Worm (Caenorhabditis elegans) whole organism, early embryonic: ENCODE measurements around the gene egl-26.

Source experiments
- B0310.2 ChIP-seq: sonication (generic microtip); optimal IDR thresholded peaks from 2 replicates; lab custom pipeline; 2016; ENCODE audit warnings: mild to moderate bottlenecking, missing genetic modification characterization, missing compliant biosample characterization
- F13C5.2 ChIP-seq: sonication (generic microtip); optimal IDR thresholded peaks from 2 replicates; lab custom pipeline; 2017; ENCODE audit warnings: mild to moderate bottlenecking, missing genetic modification characterization, inconsistent platforms, missing compliant biosample characterization
- aly-1 ChIP-seq: sonication (generic microtip); optimal IDR thresholded peaks from 2 replicates; lab custom pipeline; 2016; ENCODE audit warnings: missing genetic modification characterization, missing compliant biosample characterization
- ama-1 ChIP-seq: fragments of 150-350 bp; optimal IDR thresholded peaks from 2 replicates; lab custom pipeline; 2014
- ceh-13 ChIP-seq: fragments of 200-800 bp; sonication (Bioruptor generic); optimal IDR thresholded peaks from 2 replicates; lab custom pipeline; 2018; ENCODE audit warnings: mild to moderate bottlenecking, missing genetic modification characterization, missing compliant biosample characterization
- ceh-36 ChIP-seq: sonication (generic microtip); optimal IDR thresholded peaks from 2 replicates; lab custom pipeline; 2016; ENCODE audit warnings: missing genetic modification characterization, inconsistent platforms, missing compliant biosample characterization
- ets-7 ChIP-seq: sonication (generic microtip); optimal IDR thresholded peaks from 2 replicates; lab custom pipeline; 2016; ENCODE audit warnings: missing genotype, missing genetic modification characterization, missing compliant biosample characterization
- flt-1 ChIP-seq: fragments of 200-800 bp; sonication (Bioruptor generic); IDR thresholded peaks from 2 replicates; pipeline ENCODE4 v1.3.6; 2022; ENCODE audit warnings: missing genetic modification characterization, missing compliant biosample characterization
- hmbx-1 ChIP-seq: sonication (generic microtip); optimal IDR thresholded peaks from 2 replicates; lab custom pipeline; 2016; ENCODE audit warnings: mild to moderate bottlenecking, missing genetic modification characterization, missing compliant biosample characterization
- hmg-4 ChIP-seq: fragments of 200-800 bp; sonication (Bioruptor generic); optimal IDR thresholded peaks from 2 replicates; lab custom pipeline; 2018; ENCODE audit warnings: mild to moderate bottlenecking, missing genetic modification characterization, missing compliant biosample characterization
- hnd-1 ChIP-seq: sonication (generic microtip); optimal IDR thresholded peaks from 2 replicates; lab custom pipeline; 2016; ENCODE audit warnings: missing genetic modification characterization, missing compliant biosample characterization
- pes-1 ChIP-seq: fragments of 200-800 bp; sonication (Bioruptor generic); IDR thresholded peaks from 2 replicates; pipeline ENCODE4 v1.3.6; 2022; ENCODE audit warnings: missing genetic modification reagents, missing genetic modification characterization, missing compliant biosample characterization
- scrt-1 ChIP-seq: fragments of 200-800 bp; sonication (Bioruptor generic); IDR thresholded peaks from 2 replicates; pipeline ENCODE4 v1.3.6; 2022; ENCODE audit warnings: missing genetic modification characterization, missing compliant biosample characterization
- sea-1 ChIP-seq: fragments of 200-800 bp; sonication (Bioruptor generic); conservative IDR thresholded peaks from 2 replicates; pipeline ENCODE4 v1.3.6; 2022; ENCODE audit warnings: missing genetic modification characterization, missing compliant biosample characterization
- tbx-11 ChIP-seq: fragments of 200-800 bp; sonication (Bioruptor generic); IDR thresholded peaks from 2 replicates; pipeline ENCODE4 v1.3.6; 2022; ENCODE audit warnings: missing genetic modification characterization, missing compliant biosample characterization
- tbx-37 ChIP-seq: fragments of 200-800 bp; sonication (Bioruptor generic); conservative IDR thresholded peaks from 2 replicates; pipeline ENCODE4 v1.3.6; 2022; ENCODE audit warnings: missing genetic modification reagents, missing genetic modification characterization, missing compliant biosample characterization
- tra-4 ChIP-seq: sonication (generic microtip); optimal IDR thresholded peaks from 2 replicates; lab custom pipeline; 2017; ENCODE audit warnings: missing genetic modification characterization, missing compliant biosample characterization

Gene egl-26

DNA sequence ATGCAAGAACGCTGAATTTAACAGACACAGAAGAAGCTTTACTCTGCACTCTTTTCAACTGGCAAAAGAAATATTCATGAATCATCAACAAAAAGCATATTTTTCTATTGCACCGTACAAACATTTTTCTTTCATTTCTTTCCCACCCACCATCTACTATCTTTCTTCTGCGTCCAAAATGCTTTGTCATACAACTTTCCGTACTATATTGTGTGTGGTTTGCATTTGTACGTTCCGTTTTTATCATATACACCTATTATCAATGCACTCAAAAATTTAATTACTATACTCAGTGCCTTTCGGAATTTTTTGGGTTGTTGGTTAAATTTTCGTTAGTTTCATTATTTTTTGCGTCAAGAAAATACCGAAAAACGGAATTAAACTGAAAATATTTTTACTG lies 1.8 kb upstream of the egl-26 start:
- no peak for TF ChIP-seq B0310.2 (tag; lab: Kevin White, UChicago)
- no peak for TF ChIP-seq ceh-36 (tag; lab: Kevin White, UChicago)
- TF ChIP-seq aly-1 (tag; lab: Kevin White, UChicago) = no peak
- no peak for TF ChIP-seq tbx-11 (GFP tag; lab: Robert Waterston, UW)
- no peak for TF ChIP-seq ama-1 (lab: Kevin White, UChicago)
- no peak for TF ChIP-seq scrt-1
- TF ChIP-seq flt-1 (GFP tag; lab: Robert Waterston, UW) = no peak
- TF ChIP-seq tra-4 (tag; lab: Kevin White, UChicago) = no peak
- no peak for TF ChIP-seq hnd-1 (tag; lab: Kevin White, UChicago)

DNA sequence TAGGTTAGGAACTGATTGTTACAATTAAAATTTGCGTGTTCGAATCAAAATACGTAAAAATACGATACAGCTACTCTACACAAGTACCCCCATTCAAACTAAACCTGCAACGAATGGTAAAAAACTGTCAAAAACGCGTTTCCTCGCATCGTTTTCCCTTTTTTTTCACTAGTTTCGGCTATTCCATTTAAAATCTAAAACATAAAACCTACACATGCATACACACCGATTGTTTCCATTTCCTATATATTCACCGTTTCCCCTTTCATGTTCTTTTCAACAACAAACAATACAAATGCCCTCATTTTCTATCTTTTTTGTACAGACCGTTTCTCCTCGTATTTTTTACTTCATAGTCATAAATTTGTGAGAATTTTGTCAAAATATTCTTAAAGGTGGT lies 697 bp upstream of the egl-26 start:
- no peak for TF ChIP-seq hmg-4 (GFP tag; lab: Kevin White, UChicago)

DNA sequence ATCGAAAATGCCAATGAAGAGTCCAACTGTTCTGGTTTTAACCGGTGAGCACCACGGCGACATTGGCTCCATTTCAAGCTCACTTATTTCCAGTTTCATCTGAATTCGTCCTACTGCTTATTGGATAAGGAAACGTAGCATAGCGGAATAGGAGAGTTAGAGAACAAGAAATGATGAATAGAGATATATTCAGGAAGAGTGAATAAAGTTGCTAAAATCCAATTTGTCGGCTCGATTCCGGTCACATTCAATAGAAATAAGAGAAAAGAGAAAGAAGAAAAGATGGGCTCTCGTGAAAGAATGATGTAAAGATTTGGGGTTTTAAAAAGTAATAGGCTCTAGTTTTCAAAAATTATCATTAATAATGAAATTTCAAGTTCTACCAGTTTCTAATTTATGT lies 3.9 kb downstream of the egl-26 start:
- TF ChIP-seq ets-7 (tag; lab: Kevin White, UChicago) = no peak
- no peak for TF ChIP-seq flt-1 (GFP tag; lab: Robert Waterston, UW)
- TF ChIP-seq ama-1 (lab: Kevin White, UChicago) = no peak
- TF ChIP-seq aly-1 (tag; lab: Kevin White, UChicago) = no peak
- no peak for TF ChIP-seq ceh-13
- no peak for TF ChIP-seq F13C5.2 (tag; lab: Kevin White, UChicago)
- TF ChIP-seq ceh-36 (tag; lab: Kevin White, UChicago) = no peak
- no peak for TF ChIP-seq pes-1 (GFP tag; lab: Robert Waterston, UW)
- TF ChIP-seq scrt-1 = no peak
- TF ChIP-seq hmg-4 (GFP tag; lab: Kevin White, UChicago) = no peak
- TF ChIP-seq tbx-11 (GFP tag; lab: Robert Waterston, UW) = no peak
- TF ChIP-seq tbx-37 (GFP tag; lab: Robert Waterston, UW) = no peak
- no peak for TF ChIP-seq hnd-1 (tag; lab: Kevin White, UChicago)
- TF ChIP-seq sea-1 (GFP tag; lab: Robert Waterston, UW) = no peak
- no peak for TF ChIP-seq B0310.2 (tag; lab: Kevin White, UChicago)
- no peak for TF ChIP-seq tra-4 (tag; lab: Kevin White, UChicago)
- TF ChIP-seq hmbx-1 (tag; lab: Kevin White, UChicago) = no peak

DNA sequence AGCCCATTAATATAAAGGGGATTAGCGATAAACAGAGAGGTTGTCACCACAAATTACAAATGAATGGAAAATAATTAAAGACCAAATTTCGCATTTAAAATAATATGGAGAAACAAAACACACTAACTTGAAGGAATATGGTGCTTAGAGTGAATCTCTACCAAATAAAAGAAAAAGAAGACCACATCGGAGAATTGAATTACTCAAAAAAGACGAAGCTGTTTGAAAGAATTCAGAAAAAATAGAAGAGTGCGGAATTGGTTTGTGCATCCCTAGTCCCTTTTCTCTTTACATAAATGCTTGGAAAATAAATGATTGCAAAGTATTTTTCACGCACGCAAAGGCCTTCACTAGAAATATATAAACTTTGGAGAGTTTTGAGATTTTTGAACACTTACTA lies 4.4 kb downstream of the egl-26 start:
- TF ChIP-seq hnd-1 (tag; lab: Kevin White, UChicago) = no peak
- TF ChIP-seq hmbx-1 (tag; lab: Kevin White, UChicago) = no peak
- TF ChIP-seq ets-7 (tag; lab: Kevin White, UChicago) = no peak
- TF ChIP-seq tbx-37 (GFP tag; lab: Robert Waterston, UW) = no peak
- no peak for TF ChIP-seq scrt-1
- no peak for TF ChIP-seq B0310.2 (tag; lab: Kevin White, UChicago)
- no peak for TF ChIP-seq hmg-4 (GFP tag; lab: Kevin White, UChicago)
- TF ChIP-seq F13C5.2 (tag; lab: Kevin White, UChicago) = no peak
- TF ChIP-seq pes-1 (GFP tag; lab: Robert Waterston, UW) = no peak
- no peak for TF ChIP-seq sea-1 (GFP tag; lab: Robert Waterston, UW)
- TF ChIP-seq ceh-13 = no peak
- no peak for TF ChIP-seq ama-1 (lab: Kevin White, UChicago)
- TF ChIP-seq ceh-36 (tag; lab: Kevin White, UChicago) = no peak
- TF ChIP-seq flt-1 (GFP tag; lab: Robert Waterston, UW) = no peak

DNA sequence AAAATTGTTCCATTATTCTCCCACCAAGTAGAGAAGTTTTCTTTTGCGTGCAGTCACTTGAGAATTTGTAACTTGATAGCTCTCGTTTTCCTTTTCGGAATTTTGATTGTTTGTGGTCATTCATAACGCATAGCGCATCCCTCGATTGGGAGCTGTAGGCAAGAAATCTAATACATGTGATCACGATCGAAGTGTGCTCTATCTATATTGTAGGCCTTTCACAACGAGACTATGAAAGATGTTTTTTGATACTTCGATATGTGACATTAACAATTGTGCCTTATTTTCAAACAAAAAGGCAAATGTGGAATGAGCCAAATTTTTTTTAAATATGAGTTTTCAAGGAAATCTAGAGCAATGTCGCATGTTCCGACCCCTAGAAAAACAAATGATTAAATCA lies 6.4 kb downstream of the egl-26 start:
- TF ChIP-seq hnd-1 (tag; lab: Kevin White, UChicago) (no peak), F13C5.2 (tag; lab: Kevin White, UChicago) (no peak), tbx-37 (GFP tag; lab: Robert Waterston, UW) (no peak), ets-7 (tag; lab: Kevin White, UChicago) (no peak), tbx-11 (GFP tag; lab: Robert Waterston, UW) (no peak), ceh-13 (no peak), hmg-4 (GFP tag; lab: Kevin White, UChicago) (no peak), hmbx-1 (tag; lab: Kevin White, UChicago) (no peak)

DNA sequence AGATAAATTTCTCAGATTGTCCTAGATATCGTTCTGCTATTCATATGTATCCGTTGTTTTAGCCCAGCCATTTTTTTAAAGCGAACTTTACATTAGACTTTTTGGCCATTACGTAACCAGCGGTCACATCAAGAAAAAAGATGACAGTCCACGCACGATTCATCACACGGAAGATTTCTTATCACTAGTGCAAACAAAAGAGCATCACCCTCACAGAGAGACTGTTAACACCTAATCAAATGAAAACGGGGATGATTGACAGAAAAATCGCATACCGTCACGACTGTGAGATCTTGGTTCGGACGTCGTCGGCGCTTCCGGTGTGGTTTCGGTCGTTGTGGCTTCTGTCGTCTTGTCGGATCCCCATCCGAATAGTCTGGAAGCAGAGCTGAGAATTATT lies 7.2 kb downstream of the egl-26 start:
- TF ChIP-seq F13C5.2 (tag; lab: Kevin White, UChicago) = no peak
- TF ChIP-seq hmg-4 (GFP tag; lab: Kevin White, UChicago) = no peak
- TF ChIP-seq ets-7 (tag; lab: Kevin White, UChicago) = no peak
- no peak for TF ChIP-seq aly-1 (tag; lab: Kevin White, UChicago)
- TF ChIP-seq pes-1 (GFP tag; lab: Robert Waterston, UW) = no peak
- no peak for TF ChIP-seq tra-4 (tag; lab: Kevin White, UChicago)

DNA sequence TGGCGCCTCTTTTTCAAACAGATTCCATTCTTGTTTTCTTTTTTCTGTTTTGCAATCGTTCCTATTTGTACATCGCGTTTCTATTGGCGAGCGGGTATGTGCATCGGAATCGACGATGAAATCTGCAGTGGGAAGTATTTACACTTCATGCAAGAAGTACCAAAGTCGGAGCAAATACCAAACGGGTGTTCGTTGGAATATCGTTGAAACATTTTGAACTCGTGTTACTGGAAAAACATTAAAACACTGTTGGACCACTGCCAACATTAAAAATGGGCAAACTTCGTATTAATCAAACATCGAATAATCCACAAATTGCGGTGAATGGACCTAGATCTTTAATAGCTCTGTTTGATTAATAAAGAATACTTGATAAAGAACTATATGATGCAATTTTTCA lies 9.7 kb downstream of the egl-26 start, which contains the start of gene C23H3.9:
C23H3.9 (minus strand) TSS at position 101 of the 400 bp plus-strand sequence.
- no peak for TF ChIP-seq ceh-36 (tag; lab: Kevin White, UChicago)
- TF ChIP-seq hnd-1 (tag; lab: Kevin White, UChicago) = no peak
- no peak for TF ChIP-seq ceh-13
- TF ChIP-seq tra-4 (tag; lab: Kevin White, UChicago) = no peak
- TF ChIP-seq F13C5.2 (tag; lab: Kevin White, UChicago) = no peak
- no peak for TF ChIP-seq ama-1 (lab: Kevin White, UChicago)

DNA sequence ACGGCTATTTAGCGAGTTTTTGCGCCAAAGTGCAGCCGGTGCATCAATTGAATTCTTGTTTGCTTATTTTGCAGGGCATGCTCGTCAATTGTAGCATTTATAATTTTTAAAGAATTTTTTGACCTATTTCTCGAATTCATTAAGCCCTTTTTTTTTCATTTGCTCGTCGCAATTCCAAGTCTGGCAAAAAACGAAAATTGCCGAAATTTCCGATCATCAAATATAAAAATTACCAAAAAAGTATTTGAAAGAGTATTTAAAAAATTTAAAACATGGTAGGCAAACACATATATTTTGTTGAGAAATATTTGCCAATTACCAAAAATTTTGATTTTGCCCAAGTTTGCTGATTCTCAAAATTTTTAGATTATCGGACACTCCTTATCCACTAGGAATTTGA lies 14.7 kb downstream of the egl-26 start, which contains the start of gene C50D2.6:
C50D2.6 (plus strand) TSS at position 301 of the 400 bp plus-strand sequence.
- TF ChIP-seq tra-4 (tag; lab: Kevin White, UChicago) = no peak
- no peak for TF ChIP-seq scrt-1
- no peak for TF ChIP-seq ceh-13
- TF ChIP-seq hmg-4 (GFP tag; lab: Kevin White, UChicago) = no peak
- TF ChIP-seq F13C5.2 (tag; lab: Kevin White, UChicago) = no peak
